Worm (Caenorhabditis elegans) whole organism, young adult: Measurements from ENCODE around the gene mam-4.

Experiments
- bed-2 ChIP-seq: fragments of 200-800 bp; sonication (Bioruptor generic); IDR thresholded peaks from 2 replicates; pipeline ENCODE4 v1.3.6; 2022; ENCODE audit warnings: missing genetic modification reagents, missing genetic modification characterization, missing compliant biosample characterization
- mxl-1 ChIP-seq: sonication (generic microtip); optimal IDR thresholded peaks from 2 replicates; lab custom pipeline; 2016; ENCODE audit warnings: missing genetic modification characterization, missing compliant biosample characterization
- snpc-4 ChIP-seq, 5 experiments: fragments of 150-350 bp in 1 of 5; sonication (generic microtip) in 4 of 5; optimal IDR thresholded peaks; 2 replicates each; lab custom pipeline; 2014 to 2018; ENCODE audit warnings: missing genetic modification characterization in 5 of 5, missing biosample characterization in 3 of 5, antibody characterized with exemption in 2 of 5, mild to moderate bottlenecking in 2 of 5, missing compliant biosample characterization in 2 of 5, missing genotype in 2 of 5, moderate library complexity in 2 of 5, missing genetic modification reagents in 1 of 5
- ztf-18 ChIP-seq: sonication (generic microtip); optimal IDR thresholded peaks from 2 replicates; lab custom pipeline; 2016; ENCODE audit warnings: missing genotype, mild to moderate bottlenecking, missing genetic modification characterization, missing compliant biosample characterization

DNA sequence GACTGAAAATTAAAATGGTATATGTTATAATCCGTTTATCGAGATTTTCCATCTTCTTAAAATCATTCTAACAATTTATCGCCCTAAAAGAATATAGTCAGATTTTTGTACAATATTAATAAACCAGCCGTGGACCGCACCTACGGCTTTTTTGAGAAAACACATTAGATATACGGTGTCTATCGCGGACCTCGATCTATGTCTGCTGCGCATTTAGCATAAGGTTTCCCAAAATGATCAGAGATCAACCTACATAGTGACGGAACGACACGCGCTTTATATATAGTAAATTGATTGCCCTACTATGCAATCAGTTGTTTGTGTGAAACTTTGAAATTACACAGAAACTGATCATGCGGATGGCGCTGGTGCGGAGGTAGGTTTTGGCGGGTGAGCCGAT, 44.7 kb downstream of the mam-4 start:
- TF ChIP-seq snpc-4 (GFP tag; optimal IDR thresholded peaks at IDR 0.05; lab: Kevin White, UChicago) (peak; percentile 3), snpc-4 (tag; optimal IDR thresholded peaks at IDR 0.05; lab: Kevin White, UChicago) (peak in 2 of 4 experiments; percentile 68 to 86), ztf-18 (tag; lab: Kevin White, UChicago) (no peak), bed-2 (no peak), mxl-1 (no peak)
